Worm (Caenorhabditis elegans) whole organism, young adult: ENCODE results near the gene F48E8.8.

Experiments used
- B0035.1 ChIP-seq: sonication (generic microtip); optimal IDR thresholded peaks from 2 replicates; lab custom pipeline; 2016; ENCODE audit warnings: missing genetic modification characterization, mild to moderate bottlenecking, missing compliant biosample characterization, missing genotype, missing genetic modification reagents
- F10E7.11 ChIP-seq: sonication (generic microtip); optimal IDR thresholded peaks from 2 replicates; lab custom pipeline; 2017; ENCODE audit warnings: mild to moderate bottlenecking, missing genetic modification characterization, moderate library complexity, missing compliant biosample characterization
- F22D6.2 ChIP-seq: sonication (generic microtip); optimal IDR thresholded peaks from 2 replicates; lab custom pipeline; 2016; ENCODE audit warnings: mild to moderate bottlenecking, missing genetic modification characterization, missing compliant biosample characterization
- F33H1.4 ChIP-seq: fragments of 200-800 bp; sonication (Bioruptor generic); IDR thresholded peaks from 2 replicates; pipeline ENCODE4 v1.3.6; 2022; ENCODE audit warnings: missing genetic modification reagents, missing genetic modification characterization, missing compliant biosample characterization
- F52B5.7 ChIP-seq: sonication (generic microtip); optimal IDR thresholded peaks from 2 replicates; lab custom pipeline; 2016; ENCODE audit warnings: mild to moderate bottlenecking, missing genetic modification characterization, missing compliant biosample characterization
- F55B11.4 ChIP-seq: sonication (generic microtip); optimal IDR thresholded peaks from 2 replicates; lab custom pipeline; 2016; ENCODE audit warnings: missing compliant biosample characterization, missing genetic modification characterization, borderline replicate concordance; ENCODE audit not compliant: insufficient read depth
- F57A8.1 ChIP-seq: fragments of 200-800 bp; sonication (Bioruptor generic); optimal IDR thresholded peaks from 2 replicates; lab custom pipeline; 2018; ENCODE audit warnings: mild to moderate bottlenecking, missing genetic modification characterization, moderate library complexity, missing compliant biosample characterization
- F57C9.4 ChIP-seq: sonication (generic microtip); optimal IDR thresholded peaks from 2 replicates; lab custom pipeline; 2017; ENCODE audit warnings: mild to moderate bottlenecking, missing genetic modification characterization, missing compliant biosample characterization
- Y79H2A.3 ChIP-seq: fragments of 200-800 bp; sonication (Bioruptor generic); conservative IDR thresholded peaks from 2 replicates; pipeline ENCODE4 v1.3.6; 2022; ENCODE audit warnings: missing genetic modification reagents, missing genetic modification characterization, missing compliant biosample characterization
- aptf-3 ChIP-seq: fragments of 200-800 bp; sonication (Bioruptor generic); IDR thresholded peaks from 2 replicates; pipeline ENCODE4 v1.3.6; 2022; ENCODE audit warnings: missing genetic modification characterization, missing compliant biosample characterization
- atf-7 ChIP-seq: sonication (generic microtip); optimal IDR thresholded peaks from 2 replicates; lab custom pipeline; 2017; ENCODE audit warnings: mild to moderate bottlenecking, missing genetic modification characterization, missing compliant biosample characterization
- athp-1 ChIP-seq: sonication (generic microtip); optimal IDR thresholded peaks from 2 replicates; lab custom pipeline; 2017; ENCODE audit warnings: mild to moderate bottlenecking, missing genetic modification characterization, missing compliant biosample characterization
- attf-6 ChIP-seq: fragments of 200-800 bp; sonication (Bioruptor generic); IDR thresholded peaks from 2 replicates; pipeline ENCODE4 v1.3.6; 2022; ENCODE audit warnings: missing genetic modification reagents, missing genetic modification characterization, missing compliant biosample characterization
- cebp-2 ChIP-seq: fragments of 200-800 bp; sonication (Bioruptor generic); IDR thresholded peaks from 2 replicates; pipeline ENCODE4 v1.3.6; 2022; ENCODE audit warnings: missing genetic modification characterization, missing compliant biosample characterization
- ceh-27 ChIP-seq: fragments of 200-800 bp; sonication (Bioruptor generic); optimal IDR thresholded peaks from 2 replicates; lab custom pipeline; 2018; ENCODE audit warnings: mild to moderate bottlenecking, missing genetic modification characterization, moderate library complexity, missing compliant biosample characterization
- ceh-58 ChIP-seq: fragments of 200-800 bp; sonication (Bioruptor generic); IDR thresholded peaks from 2 replicates; pipeline ENCODE4 v1.3.6; 2022; ENCODE audit warnings: missing genetic modification characterization, missing compliant biosample characterization
- ceh-91 ChIP-seq: fragments of 200-800 bp; sonication (Bioruptor generic); IDR thresholded peaks from 2 replicates; pipeline ENCODE4 v1.3.6; 2022; ENCODE audit warnings: missing genetic modification reagents, missing genetic modification characterization, missing compliant biosample characterization
- chd-7 ChIP-seq: sonication (generic microtip); optimal IDR thresholded peaks from 2 replicates; lab custom pipeline; 2016; ENCODE audit warnings: mild to moderate bottlenecking, missing genetic modification characterization, moderate library complexity, missing compliant biosample characterization
- dox-1 ChIP-seq: fragments of 200-800 bp; sonication (Bioruptor generic); IDR thresholded peaks from 2 replicates; pipeline ENCODE4 v1.3.6; 2022; ENCODE audit warnings: missing genetic modification reagents, missing genetic modification characterization, missing compliant biosample characterization
- dpl-1 ChIP-seq: fragments of 150-350 bp; optimal IDR thresholded peaks from 2 replicates; lab custom pipeline; 2014; ENCODE audit warnings: missing biosample characterization, missing genetic modification reagents, missing genetic modification characterization
- efl-1 ChIP-seq: fragments of 150-350 bp; optimal IDR thresholded peaks from 2 replicates; lab custom pipeline; 2014; ENCODE audit warnings: missing biosample characterization, missing genetic modification reagents, missing genetic modification characterization
- egl-18 ChIP-seq: fragments of 200-800 bp; sonication (Bioruptor generic); IDR thresholded peaks from 2 replicates; pipeline ENCODE4 v1.3.6; 2022; ENCODE audit warnings: missing genetic modification reagents, missing genetic modification characterization, missing compliant biosample characterization
- egl-44 ChIP-seq: fragments of 200-800 bp; sonication (Bioruptor generic); IDR thresholded peaks from 2 replicates; pipeline ENCODE4 v1.3.6; 2022; ENCODE audit warnings: missing genetic modification reagents, missing genetic modification characterization, missing compliant biosample characterization
- egrh-3 ChIP-seq: fragments of 200-800 bp; sonication (Bioruptor generic); IDR thresholded peaks from 2 replicates; pipeline ENCODE4 v1.3.6; 2022; ENCODE audit warnings: missing genetic modification reagents, missing genetic modification characterization, missing compliant biosample characterization
- hlh-26 ChIP-seq: fragments of 200-800 bp; sonication (Bioruptor generic); conservative IDR thresholded peaks from 2 replicates; pipeline ENCODE4 v1.3.6; 2022; ENCODE audit warnings: missing genetic modification reagents, missing genetic modification characterization, missing compliant biosample characterization
- hmg-1.2 ChIP-seq: fragments of 200-800 bp; sonication (Bioruptor generic); IDR thresholded peaks from 2 replicates; pipeline ENCODE4 v1.3.6; 2022; ENCODE audit warnings: missing genetic modification reagents, missing genetic modification characterization, missing compliant biosample characterization
- hmg-20 ChIP-seq: fragments of 200-800 bp; sonication (Bioruptor generic); IDR thresholded peaks from 2 replicates; pipeline ENCODE4 v1.3.6; 2022; ENCODE audit warnings: missing genetic modification reagents, missing genetic modification characterization, missing compliant biosample characterization
- hsf-1 ChIP-seq: fragments of 200-800 bp; sonication (Bioruptor generic); IDR thresholded peaks from 2 replicates; pipeline ENCODE4 v1.3.6; 2022; ENCODE audit warnings: missing genetic modification reagents, missing genetic modification characterization, missing compliant biosample characterization
- lag-1 ChIP-seq: fragments of 200-800 bp; sonication (Bioruptor generic); IDR thresholded peaks from 2 replicates; pipeline ENCODE4 v1.3.6; 2022; ENCODE audit warnings: missing genetic modification reagents, missing genetic modification characterization, missing compliant biosample characterization
- lin-26 ChIP-seq: fragments of 200-800 bp; sonication (Bioruptor generic); IDR thresholded peaks from 2 replicates; pipeline ENCODE4 v1.3.6; 2022; ENCODE audit warnings: missing genetic modification reagents, missing genetic modification characterization, missing compliant biosample characterization
- lsl-1 ChIP-seq: fragments of 200-800 bp; sonication (Bioruptor generic); optimal IDR thresholded peaks from 2 replicates; lab custom pipeline; 2018; ENCODE audit warnings: mild to moderate bottlenecking, missing genetic modification characterization, moderate library complexity, missing compliant biosample characterization
- madf-10 ChIP-seq: sonication (generic microtip); optimal IDR thresholded peaks from 2 replicates; lab custom pipeline; 2016; ENCODE audit warnings: mild to moderate bottlenecking, missing genetic modification characterization, missing compliant biosample characterization
- madf-3 ChIP-seq: fragments of 200-800 bp; sonication (Bioruptor generic); IDR thresholded peaks from 2 replicates; pipeline ENCODE4 v1.3.6; 2022; ENCODE audit warnings: missing genetic modification reagents, missing genetic modification characterization, missing compliant biosample characterization
- madf-6 ChIP-seq: fragments of 200-800 bp; sonication (Bioruptor generic); IDR thresholded peaks from 2 replicates; pipeline ENCODE4 v1.3.6; 2022; ENCODE audit warnings: missing genetic modification reagents, missing genetic modification characterization, missing compliant biosample characterization
- madf-8 ChIP-seq: fragments of 200-800 bp; sonication (Bioruptor generic); conservative IDR thresholded peaks from 2 replicates; pipeline ENCODE4 v1.3.6; 2022; ENCODE audit warnings: missing genetic modification reagents, missing genetic modification characterization, missing compliant biosample characterization
- mcd-1 ChIP-seq: fragments of 200-800 bp; sonication (Bioruptor generic); IDR thresholded peaks from 2 replicates; pipeline ENCODE4 v1.3.6; 2022; ENCODE audit warnings: missing genetic modification reagents, missing genetic modification characterization, missing compliant biosample characterization
- mxl-1 ChIP-seq: sonication (generic microtip); optimal IDR thresholded peaks from 2 replicates; lab custom pipeline; 2016; ENCODE audit warnings: missing genetic modification characterization, missing compliant biosample characterization
- nhr-27 ChIP-seq: fragments of 200-800 bp; sonication (Bioruptor generic); optimal IDR thresholded peaks from 2 replicates; lab custom pipeline; 2018; ENCODE audit warnings: mild to moderate bottlenecking, missing genetic modification characterization, moderate library complexity, missing compliant biosample characterization
- nhr-80 ChIP-seq: sonication (generic microtip); optimal IDR thresholded peaks from 2 replicates; lab custom pipeline; 2016; ENCODE audit warnings: missing genetic modification characterization, missing compliant biosample characterization
- repo-1 ChIP-seq: sonication (generic microtip); optimal IDR thresholded peaks from 2 replicates; lab custom pipeline; 2017; ENCODE audit warnings: mild to moderate bottlenecking, missing genetic modification characterization, missing compliant biosample characterization
- sdz-38 ChIP-seq: sonication (generic microtip); optimal IDR thresholded peaks from 2 replicates; lab custom pipeline; 2016; ENCODE audit warnings: missing genotype, missing genetic modification characterization, missing compliant biosample characterization
- snpc-4 ChIP-seq, 5 experiments: fragments of 150-350 bp in 1 of 5; sonication (generic microtip) in 4 of 5; optimal IDR thresholded peaks; 2 replicates each; lab custom pipeline; 2014 to 2018; ENCODE audit warnings: missing genetic modification characterization in 5 of 5, missing biosample characterization in 3 of 5, antibody characterized with exemption in 2 of 5, mild to moderate bottlenecking in 2 of 5, missing compliant biosample characterization in 2 of 5, missing genotype in 2 of 5, moderate library complexity in 2 of 5, missing genetic modification reagents in 1 of 5
- tbx-9 ChIP-seq: sonication (generic microtip); optimal IDR thresholded peaks from 2 replicates; lab custom pipeline; 2016; ENCODE audit warnings: borderline replicate concordance, missing genetic modification characterization, inconsistent platforms, missing compliant biosample characterization
- tlf-1 ChIP-seq: fragments of 200-800 bp; sonication (Bioruptor generic); optimal IDR thresholded peaks from 2 replicates; lab custom pipeline; 2018; ENCODE audit warnings: mild to moderate bottlenecking, missing genetic modification characterization, missing compliant biosample characterization
- unc-130 ChIP-seq: sonication (generic microtip); optimal IDR thresholded peaks from 2 replicates; lab custom pipeline; 2016; ENCODE audit warnings: missing genetic modification reagents, missing genetic modification characterization, missing compliant biosample characterization
- xnd-1 ChIP-seq: sonication (generic microtip); optimal IDR thresholded peaks from 2 replicates; lab custom pipeline; 2016; ENCODE audit warnings: missing genotype, missing genetic modification reagents, missing genetic modification characterization, missing compliant biosample characterization
- ztf-18 ChIP-seq: sonication (generic microtip); optimal IDR thresholded peaks from 2 replicates; lab custom pipeline; 2016; ENCODE audit warnings: missing genotype, mild to moderate bottlenecking, missing genetic modification characterization, missing compliant biosample characterization
- ztf-22 ChIP-seq: fragments of 200-800 bp; sonication (Bioruptor generic); optimal IDR thresholded peaks from 2 replicates; lab custom pipeline; 2018; ENCODE audit warnings: mild to moderate bottlenecking, missing genetic modification characterization, moderate library complexity, missing compliant biosample characterization
- ztf-25 ChIP-seq: fragments of 200-800 bp; sonication (Bioruptor generic); IDR thresholded peaks from 2 replicates; pipeline ENCODE4 v1.3.6; 2022; ENCODE audit warnings: missing genetic modification reagents, missing genetic modification characterization, missing compliant biosample characterization
- ztf-3 ChIP-seq: fragments of 200-800 bp; sonication (Bioruptor generic); optimal IDR thresholded peaks from 2 replicates; lab custom pipeline; 2018; ENCODE audit warnings: mild to moderate bottlenecking, missing genetic modification characterization, missing compliant biosample characterization

F48E8.8 gene

ce11 chrIII:5406314-5406713 is 43.3 kb downstream of the F48E8.8 start:
- no peak for TF ChIP-seq madf-3 (GFP tag; lab: Robert Waterston, UW)
- TF ChIP-seq chd-7: no peak
- TF ChIP-seq F52B5.7 (tag; lab: Kevin White, UChicago): no peak
- no peak for TF ChIP-seq F55B11.4 (tag; lab: Kevin White, UChicago)
- no peak for TF ChIP-seq lin-26 (GFP tag; lab: Robert Waterston, UW)
- no peak for TF ChIP-seq tbx-9 (tag; lab: Kevin White, UChicago)
- TF ChIP-seq madf-8: peak; percentile 86
- TF ChIP-seq Y79H2A.3 (GFP tag; lab: Robert Waterston, UW): no peak
- TF ChIP-seq unc-130: no peak
- TF ChIP-seq dox-1 (GFP tag; lab: Robert Waterston, UW): peak; percentile 61
- TF ChIP-seq ceh-58: no peak
- no peak for TF ChIP-seq mxl-1 (tag; lab: Kevin White, UChicago)
- peak; percentile 35; the same call in 1 of the 2 replicates for TF ChIP-seq hmg-1.2 (GFP tag; lab: Robert Waterston, UW)
- no peak for TF ChIP-seq nhr-27 (tag; lab: Kevin White, UChicago)
- no peak for TF ChIP-seq snpc-4 (GFP tag; optimal IDR thresholded peaks at IDR 0.05; lab: Kevin White, UChicago)
- TF ChIP-seq snpc-4 (tag; optimal IDR thresholded peaks at IDR 0.05; lab: Kevin White, UChicago): no peak
- TF ChIP-seq ztf-22 (GFP tag; lab: Kevin White, UChicago): no peak
- TF ChIP-seq hlh-26 (GFP tag; lab: Robert Waterston, UW): no peak
- no peak for TF ChIP-seq sdz-38 (tag; lab: Kevin White, UChicago)
- no peak for TF ChIP-seq egl-44
- no peak for TF ChIP-seq hmg-20
- no peak for TF ChIP-seq B0035.1 (tag; lab: Kevin White, UChicago)
- no peak for TF ChIP-seq tlf-1 (GFP tag; lab: Kevin White, UChicago)
- no peak for TF ChIP-seq ceh-27 (GFP tag; lab: Kevin White, UChicago)
- TF ChIP-seq egl-18 (GFP tag; lab: Robert Waterston, UW): no peak
- no peak for TF ChIP-seq F22D6.2 (tag; lab: Kevin White, UChicago)
- TF ChIP-seq aptf-3 (GFP tag; lab: Robert Waterston, UW): peak; percentile 100
- TF ChIP-seq ztf-25 (GFP tag; lab: Robert Waterston, UW): no peak
- TF ChIP-seq egrh-3 (GFP tag; lab: Robert Waterston, UW): no peak
- no peak for TF ChIP-seq atf-7
- no peak for TF ChIP-seq F57A8.1 (GFP tag; lab: Kevin White, UChicago)
- TF ChIP-seq mcd-1 (GFP tag; lab: Robert Waterston, UW): peak; percentile 39; the same call in 1 of the 2 replicates
- no peak for TF ChIP-seq F57C9.4
- no peak; the same call in 1 of the 2 replicates for TF ChIP-seq F33H1.4 (GFP tag; lab: Robert Waterston, UW)
- TF ChIP-seq madf-6 (GFP tag; lab: Robert Waterston, UW): peak; percentile 92
- TF ChIP-seq repo-1 (tag; lab: Kevin White, UChicago): no peak
- no peak for TF ChIP-seq F10E7.11 (tag; lab: Kevin White, UChicago)
- no peak for TF ChIP-seq madf-10
- TF ChIP-seq lsl-1: peak; percentile 40
- TF ChIP-seq lag-1: no peak
- 0 out of 2 replicates have a peak, but pooled peaks have one; percentile 11 for TF ChIP-seq hsf-1 (GFP tag; lab: Robert Waterston, UW)
- TF ChIP-seq cebp-2 (GFP tag; lab: Robert Waterston, UW): no peak
- no peak for TF ChIP-seq attf-6 (GFP tag; lab: Robert Waterston, UW)
- peak; percentile 44; the same call in 1 of the 2 replicates for TF ChIP-seq ceh-91 (GFP tag; lab: Robert Waterston, UW)
- TF ChIP-seq efl-1 (GFP tag; lab: Kevin White, UChicago): peak; percentile 85
- TF ChIP-seq athp-1 (tag; lab: Kevin White, UChicago): no peak
- no peak for TF ChIP-seq nhr-80
- TF ChIP-seq xnd-1 (tag; lab: Kevin White, UChicago): peak; percentile 67
- peak; percentile 19 for TF ChIP-seq dpl-1 (GFP tag; lab: Kevin White, UChicago)
- TF ChIP-seq ztf-3 (GFP tag; lab: Kevin White, UChicago): no peak
- no peak for TF ChIP-seq ztf-18
